Worm (Caenorhabditis elegans): ENCODE data around the gene C16A3.2.

C16A3.2 gene

DNA sequence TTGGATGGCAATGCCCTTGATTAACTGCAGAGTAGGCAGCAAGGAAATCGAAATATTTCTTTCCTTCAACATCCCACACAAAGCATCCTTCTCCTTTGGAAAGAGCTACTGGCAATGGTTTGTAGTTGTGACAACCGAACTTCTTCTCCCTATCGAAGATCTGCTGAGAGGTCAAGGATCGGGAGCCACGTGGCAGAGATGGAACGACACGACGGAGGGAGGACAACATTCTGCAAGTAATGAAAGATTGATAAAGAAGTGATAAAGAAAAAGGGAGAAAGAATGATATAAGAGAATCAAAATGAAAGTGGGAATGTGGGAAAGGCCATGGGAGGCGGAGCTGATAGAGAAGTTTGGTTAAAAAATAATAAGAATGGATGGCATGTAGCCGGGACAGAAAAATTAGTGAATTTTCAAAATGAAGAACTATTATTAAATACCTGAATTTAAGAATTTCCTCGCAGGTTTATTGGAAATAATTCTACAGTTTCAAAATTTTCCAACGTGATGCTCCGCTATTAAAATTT lies 6.1 kb downstream of the C16A3.2 start, which contains the start of gene oatr-1:
Gene oatr-1, minus strand, starts transcription at position 477 of the 527 bp plus-strand sequence.
- TF ChIP-seq mep-1 (tag; optimal IDR thresholded peaks at IDR 0.05) (no peak), elt-3 (tag; optimal IDR thresholded peaks at IDR 0.05) (no peak), nhr-2 (tag; optimal IDR thresholded peaks at IDR 0.05) (no peak), snpc-4 (tag; optimal IDR thresholded peaks at IDR 0.05) (no peak), sptf-1 (tag; optimal IDR thresholded peaks at IDR 0.05) (no peak), unc-39 (tag; optimal IDR thresholded peaks at IDR 0.05) (no peak)

DNA sequence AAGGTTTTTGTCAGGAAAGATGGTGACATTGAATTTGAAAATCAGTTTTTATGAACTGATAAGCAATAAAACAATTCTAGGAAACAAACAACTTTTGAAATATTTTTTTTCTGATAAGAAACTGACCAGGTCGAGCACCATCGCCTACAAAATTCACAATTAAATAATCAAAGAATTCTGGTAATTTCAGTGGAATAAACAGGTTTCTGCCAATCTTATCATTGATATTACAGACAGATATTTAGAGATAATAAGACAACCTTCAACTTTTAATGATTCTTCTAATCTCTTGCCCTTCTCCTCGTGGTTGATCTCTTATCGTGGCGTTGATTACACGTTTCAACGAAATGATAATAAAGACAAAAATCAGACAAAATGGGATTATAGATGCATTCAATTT lies 6.7 kb downstream of the C16A3.2 start:
- TF ChIP-seq unc-120 (tag; optimal IDR thresholded peaks at IDR 0.05; ENCODE audit: poor library complexity, severe bottlenecking) (no peak), elt-1 (tag; optimal IDR thresholded peaks at IDR 0.05; ENCODE audit: borderline replicate concordance, insufficient read depth) (peak; percentile 7)

DNA sequence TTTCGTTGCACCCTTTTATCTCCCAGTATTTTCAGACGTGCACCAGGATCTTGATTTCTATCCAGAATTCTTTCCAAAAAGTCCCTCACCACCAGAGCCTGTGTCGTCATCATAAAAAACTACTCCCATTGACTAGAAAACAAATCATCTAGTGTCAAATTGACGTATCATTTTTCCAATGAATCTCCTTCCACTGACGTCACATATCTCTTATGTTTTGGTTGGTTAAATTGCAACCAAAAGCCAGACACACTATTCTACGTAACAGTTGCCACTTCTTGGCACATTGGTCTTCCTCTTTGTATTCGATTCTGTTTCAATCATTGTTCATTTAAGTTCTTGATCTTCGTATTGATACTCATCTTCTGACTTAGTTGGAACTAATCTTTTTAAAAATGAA lies 8.5 kb downstream of the C16A3.2 start:
- no peak for TF ChIP-seq nhr-12 (tag; optimal IDR thresholded peaks at IDR 0.05)
- peak; percentile 59 for TF ChIP-seq hlh-1 (tag; optimal IDR thresholded peaks at IDR 0.05)
- TF ChIP-seq unc-62 (GFP tag; optimal IDR thresholded peaks at IDR 0.05) = peak; percentile 24

DNA sequence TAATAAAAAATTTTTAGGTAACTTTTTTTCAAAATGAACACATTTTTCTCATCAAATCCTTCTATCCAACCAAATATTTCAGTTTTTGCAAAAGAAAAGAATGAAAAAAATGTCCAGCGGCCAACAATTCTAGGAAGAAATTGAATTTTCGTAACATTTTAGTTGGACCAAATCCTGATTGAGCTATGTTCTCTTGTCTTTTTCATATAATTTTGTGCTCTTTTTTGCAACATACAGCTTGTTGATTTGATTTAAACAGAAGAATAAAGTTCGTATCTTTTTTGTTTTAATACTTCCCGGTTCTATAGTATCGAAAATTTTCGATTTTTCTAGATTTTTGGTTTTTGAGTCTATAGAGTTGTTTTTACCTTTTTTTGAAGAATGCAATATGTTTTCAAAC lies 9.8 kb downstream of the C16A3.2 start:
- TF ChIP-seq nhr-12 (tag; optimal IDR thresholded peaks at IDR 0.05) (no peak), nhr-76 (tag; optimal IDR thresholded peaks at IDR 0.05) (no peak), lin-32 (GFP tag; optimal IDR thresholded peaks at IDR 0.05) (no peak), elt-1 (tag; optimal IDR thresholded peaks at IDR 0.05; ENCODE audit: borderline replicate concordance, insufficient read depth) (no peak), lin-13 (tag; optimal IDR thresholded peaks at IDR 0.05) (no peak), ces-1 (GFP tag; optimal IDR thresholded peaks at IDR 0.05) (peak; percentile 57), nhr-2 (tag; optimal IDR thresholded peaks at IDR 0.05) (no peak)

DNA sequence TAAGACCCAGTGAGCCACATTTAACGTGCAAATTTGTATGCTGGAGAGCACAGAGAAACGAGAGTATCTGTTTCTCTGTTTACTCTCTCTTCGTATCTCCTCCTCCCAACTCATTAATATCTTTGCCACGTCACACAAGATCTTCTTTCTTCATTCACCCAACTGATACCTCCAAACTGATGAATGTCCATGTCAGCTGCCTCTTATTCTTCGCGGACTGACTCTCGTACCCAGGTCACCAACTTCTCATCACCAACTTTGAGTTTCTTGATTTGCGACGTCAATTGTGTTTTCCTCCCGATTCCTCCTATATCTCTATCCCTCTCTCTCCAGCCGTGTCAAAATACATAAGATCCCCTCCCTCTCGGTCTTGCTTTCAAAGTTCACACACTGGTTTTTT lies 12.7 kb downstream of the C16A3.2 start:
- TF ChIP-seq unc-120 (tag; optimal IDR thresholded peaks at IDR 0.05; ENCODE audit: poor library complexity, severe bottlenecking) = peak; percentile 69
- no peak for TF ChIP-seq elt-3 (tag; optimal IDR thresholded peaks at IDR 0.05)
- TF ChIP-seq unc-62 (GFP tag; optimal IDR thresholded peaks at IDR 0.05) = peak; percentile 89
- TF ChIP-seq ceh-43 (GFP tag; optimal IDR thresholded peaks at IDR 0.05) = no peak
- no peak for TF ChIP-seq pha-4 (tag; optimal IDR thresholded peaks at IDR 0.05)
- TF ChIP-seq elt-1 (tag; optimal IDR thresholded peaks at IDR 0.05; ENCODE audit: borderline replicate concordance, insufficient read depth) = no peak
- no peak for TF ChIP-seq mls-2 (tag; optimal IDR thresholded peaks at IDR 0.05)
- peak; percentile 48 for TF ChIP-seq mab-5 (tag; optimal IDR thresholded peaks at IDR 0.05)
- peak; percentile 99 for TF ChIP-seq hlh-1 (tag; optimal IDR thresholded peaks at IDR 0.05)
- TF ChIP-seq sptf-1 (tag; optimal IDR thresholded peaks at IDR 0.05) = no peak
- TF ChIP-seq mep-1 (tag; optimal IDR thresholded peaks at IDR 0.05) = no peak
- no peak for TF ChIP-seq M03D4.4 (tag; optimal IDR thresholded peaks at IDR 0.05)

DNA sequence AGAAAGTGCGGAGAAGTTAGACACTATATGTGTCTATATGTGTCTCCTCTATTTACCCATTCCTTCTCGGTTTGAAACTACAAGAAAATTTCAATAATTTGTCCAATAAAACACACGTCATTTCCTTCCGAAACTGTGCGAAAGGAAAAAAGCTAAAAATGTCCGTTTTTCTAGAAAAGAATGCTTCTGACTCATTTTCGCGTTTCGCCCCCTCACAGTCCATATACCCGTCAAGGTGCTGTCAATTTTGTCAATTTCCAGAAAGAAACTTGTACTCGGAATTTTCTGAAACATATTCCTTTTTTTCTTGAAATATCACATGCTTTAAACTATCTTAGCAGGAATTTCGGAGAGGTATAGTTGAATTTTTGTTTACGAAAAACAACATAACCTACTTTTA lies 13.2 kb downstream of the C16A3.2 start:
- TF ChIP-seq zip-8 (tag; optimal IDR thresholded peaks at IDR 0.05) = no peak
- TF ChIP-seq unc-120 (tag; optimal IDR thresholded peaks at IDR 0.05; ENCODE audit: poor library complexity, severe bottlenecking) = no peak
- TF ChIP-seq nhr-76 (tag; optimal IDR thresholded peaks at IDR 0.05) = no peak
- no peak for TF ChIP-seq ceh-83 (GFP tag; optimal IDR thresholded peaks at IDR 0.05)
- no peak for TF ChIP-seq sptf-1 (tag; optimal IDR thresholded peaks at IDR 0.05)

DNA sequence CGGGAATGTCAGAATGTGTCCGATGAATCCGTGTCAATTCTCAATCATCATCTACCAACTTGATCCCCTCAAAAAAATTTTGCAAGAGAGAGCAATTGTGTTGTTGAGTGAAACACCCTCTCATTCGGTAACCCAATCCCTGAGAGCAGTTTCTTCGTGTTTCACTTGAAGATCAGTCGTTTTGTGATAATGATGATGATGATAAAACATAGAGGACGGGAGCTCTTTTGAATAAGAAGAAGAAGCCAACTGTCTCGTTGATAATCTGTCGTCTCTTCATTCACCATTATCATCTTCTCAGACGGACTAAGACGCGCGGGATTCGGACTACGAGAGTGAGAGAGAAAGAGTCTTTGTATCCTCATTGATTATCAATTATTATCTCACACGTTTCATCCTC lies 15.5 kb downstream of the C16A3.2 start:
- TF ChIP-seq unc-120 (tag; optimal IDR thresholded peaks at IDR 0.05; ENCODE audit: poor library complexity, severe bottlenecking) (peak; percentile 66), unc-62 (GFP tag; optimal IDR thresholded peaks at IDR 0.05) (peak; percentile 88), flh-1 (GFP tag; optimal IDR thresholded peaks at IDR 0.05) (no peak), pha-4 (tag; optimal IDR thresholded peaks at IDR 0.05) (no peak), mep-1 (tag; optimal IDR thresholded peaks at IDR 0.05) (no peak), mab-5 (tag; optimal IDR thresholded peaks at IDR 0.05) (peak; percentile 30), lin-32 (GFP tag; optimal IDR thresholded peaks at IDR 0.05) (no peak), lin-13 (tag; optimal IDR thresholded peaks at IDR 0.05) (no peak), unc-39 (tag; optimal IDR thresholded peaks at IDR 0.05) (no peak), bed-3 (GFP tag; optimal IDR thresholded peaks at IDR 0.05) (no peak), snpc-4 (tag; optimal IDR thresholded peaks at IDR 0.05) (no peak), ces-1 (GFP tag; optimal IDR thresholded peaks at IDR 0.05) (no peak), hlh-1 (tag; optimal IDR thresholded peaks at IDR 0.05) (peak; percentile 94), nhr-76 (tag; optimal IDR thresholded peaks at IDR 0.05) (no peak)
